Worm (Caenorhabditis elegans) whole organism, mixed stage, embryonic: Measurements from ENCODE around the gene F14E5.2.

Experiments used
- bed-3 ChIP-seq: fragments of 200-800 bp; sonication (Bioruptor generic); optimal IDR thresholded peaks from 3 replicates; lab custom pipeline; 2018; ENCODE audit warnings: mild to moderate bottlenecking, missing genetic modification characterization, moderate library complexity, missing compliant biosample characterization
- blmp-1 ChIP-seq: fragments of 150-350 bp; optimal IDR thresholded peaks from 2 replicates; lab custom pipeline; 2014; ENCODE audit warnings: missing biosample characterization, missing genetic modification characterization
- ces-1 ChIP-seq: fragments of 150-350 bp; optimal IDR thresholded peaks from 2 replicates; lab custom pipeline; 2014; ENCODE audit warnings: missing biosample characterization, missing genetic modification reagents, missing genetic modification characterization
- elt-3 ChIP-seq: fragments of 150-350 bp; optimal IDR thresholded peaks from 2 replicates; lab custom pipeline; 2014; ENCODE audit warnings: missing biosample characterization, missing genetic modification characterization
- ham-2 ChIP-seq: fragments of 200-800 bp; sonication (Bioruptor generic); optimal IDR thresholded peaks from 2 replicates; lab custom pipeline; 2018; ENCODE audit warnings: mild to moderate bottlenecking, missing genetic modification characterization, missing compliant biosample characterization
- lsy-2 ChIP-seq: fragments of 150-350 bp; optimal IDR thresholded peaks from 2 replicates; lab custom pipeline; 2014; ENCODE audit warnings: missing biosample characterization, missing genetic modification characterization
- mls-2 ChIP-seq: sonication (generic microtip); optimal IDR thresholded peaks from 2 replicates; lab custom pipeline; 2016; ENCODE audit warnings: mild to moderate bottlenecking, missing genetic modification characterization, moderate library complexity, missing compliant biosample characterization
- nhr-12 ChIP-seq: fragments of 150-350 bp; optimal IDR thresholded peaks from 2 replicates; lab custom pipeline; 2014; ENCODE audit warnings: missing biosample characterization, missing genetic modification characterization
- nhr-28 ChIP-seq: fragments of 150-350 bp; optimal IDR thresholded peaks from 2 replicates; lab custom pipeline; 2014; ENCODE audit warnings: missing biosample characterization, missing genetic modification characterization
- nhr-76 ChIP-seq: sonication (generic microtip); optimal IDR thresholded peaks from 2 replicates; lab custom pipeline; 2017; ENCODE audit warnings: missing biosample characterization, missing genetic modification characterization
- pha-4 ChIP-seq: fragments of 150-350 bp; optimal IDR thresholded peaks from 2 replicates; lab custom pipeline; 2018; ENCODE audit warnings: missing biosample characterization, missing genetic modification reagents, missing genetic modification characterization
- snpc-4 ChIP-seq: fragments of 150-350 bp; optimal IDR thresholded peaks from 2 replicates; lab custom pipeline; 2014; ENCODE audit warnings: missing biosample characterization, missing genetic modification characterization
- ztf-11 ChIP-seq: fragments of 150-350 bp; optimal IDR thresholded peaks from 2 replicates; lab custom pipeline; 2014; ENCODE audit warnings: missing biosample characterization, missing genetic modification characterization

- TF ChIP-seq lsy-2, result peak; percentile 76
- TF ChIP-seq ztf-11 (tag; lab: Kevin White, UChicago), result no peak
- TF ChIP-seq pha-4 (tag; lab: Kevin White, UChicago), result no peak
- no peak for TF ChIP-seq ham-2 (GFP tag; lab: Kevin White, UChicago)
- TF ChIP-seq nhr-76 (tag; lab: Kevin White, UChicago), result no peak
- no peak for TF ChIP-seq snpc-4 (tag; lab: Kevin White, UChicago)
- no peak for TF ChIP-seq ces-1
- TF ChIP-seq blmp-1 (tag; lab: Kevin White, UChicago), result no peak
- no peak for TF ChIP-seq elt-3 (tag; lab: Kevin White, UChicago)
- TF ChIP-seq bed-3 (GFP tag; lab: Kevin White, UChicago), result no peak
- TF ChIP-seq nhr-12 (tag; lab: Kevin White, UChicago), result no peak
- TF ChIP-seq mls-2, result no peak
- TF ChIP-seq nhr-28 (tag; lab: Kevin White, UChicago), result no peak
Measured at ce11 chrII:8420775-8421388, 7.8 kb downstream of the F14E5.2 start.
